Worm (Caenorhabditis elegans) whole organism, L3 larva: ENCODE measurements around the gene T25B6.4.

Experiments
- ZK546.5 ChIP-seq: sonication (generic microtip); optimal IDR thresholded peaks from 2 replicates; lab custom pipeline; 2017; ENCODE audit warnings: missing biosample characterization, missing genetic modification characterization
- ama-1 ChIP-seq: fragments of 150-350 bp; optimal IDR thresholded peaks from 2 replicates; lab custom pipeline; 2018
- ceh-16 ChIP-seq: sonication (generic microtip); optimal IDR thresholded peaks from 2 replicates; lab custom pipeline; 2017; ENCODE audit warnings: missing biosample characterization, missing genetic modification characterization
- ceh-28 ChIP-seq: fragments of 150-350 bp; optimal IDR thresholded peaks from 2 replicates; lab custom pipeline; 2014; ENCODE audit warnings: missing biosample characterization, missing genetic modification reagents, missing genetic modification characterization
- ceh-82 ChIP-seq: fragments of 150-350 bp; optimal IDR thresholded peaks from 2 replicates; lab custom pipeline; 2014; ENCODE audit warnings: missing biosample characterization, missing genetic modification characterization
- ceh-9 ChIP-seq: sonication (generic microtip); optimal IDR thresholded peaks from 2 replicates; lab custom pipeline; 2018; ENCODE audit warnings: missing biosample characterization, missing genetic modification characterization
- egl-27 ChIP-seq: sonication (generic microtip); optimal IDR thresholded peaks from 4 replicates; lab custom pipeline; 2017; ENCODE audit warnings: missing biosample characterization, missing genetic modification reagents, missing genetic modification characterization
- egl-5 ChIP-seq: fragments of 150-350 bp; optimal IDR thresholded peaks from 2 replicates; lab custom pipeline; 2017; ENCODE audit warnings: missing biosample characterization, missing genetic modification reagents, missing genetic modification characterization, inconsistent platforms
- elt-2 ChIP-seq: sonication (generic microtip); optimal IDR thresholded peaks from 2 replicates; lab custom pipeline; 2016; ENCODE audit warnings: missing genetic modification reagents, mild to moderate bottlenecking, missing genetic modification characterization, missing compliant biosample characterization
- elt-3 ChIP-seq, 3 experiments: fragments of 150-350 bp in 1 of 3; sonication (generic microtip) in 2 of 3; optimal IDR thresholded peaks; 2 replicates in 2 of 3; 4 replicates in 1 of 3; lab custom pipeline; 2014 to 2017; ENCODE audit warnings: missing biosample characterization in 3 of 3, missing genetic modification characterization in 3 of 3
- fkh-10 ChIP-seq: sonication (generic microtip); optimal IDR thresholded peaks from 2 replicates; lab custom pipeline; 2017; ENCODE audit warnings: missing biosample characterization, missing genetic modification reagents, missing genetic modification characterization
- fkh-2 ChIP-seq: fragments of 150-350 bp; optimal IDR thresholded peaks from 2 replicates; lab custom pipeline; 2014; ENCODE audit warnings: missing biosample characterization, missing genetic modification reagents, missing genetic modification characterization
- fos-1 ChIP-seq: fragments of 150-350 bp; optimal IDR thresholded peaks from 2 replicates; lab custom pipeline; 2014; ENCODE audit warnings: missing biosample characterization, missing genetic modification characterization
- hmg-11 ChIP-seq: sonication (generic microtip); optimal IDR thresholded peaks from 2 replicates; lab custom pipeline; 2016; ENCODE audit warnings: missing genetic modification characterization, missing compliant biosample characterization
- mdl-1 ChIP-seq: fragments of 150-350 bp; optimal IDR thresholded peaks from 2 replicates; lab custom pipeline; 2014; ENCODE audit warnings: missing biosample characterization, missing genetic modification characterization
- mml-1 ChIP-seq: fragments of 150-350 bp; sonication (generic microtip); optimal IDR thresholded peaks from 3 replicates; lab custom pipeline; 2014; ENCODE audit warnings: missing biosample characterization, missing genetic modification characterization
- nfya-1 ChIP-seq: sonication (generic microtip); optimal IDR thresholded peaks from 2 replicates; lab custom pipeline; 2017; ENCODE audit warnings: missing genetic modification characterization, mild to moderate bottlenecking, missing compliant biosample characterization, antibody characterized with exemption, moderate library complexity; ENCODE audit not compliant: insufficient read depth
- nhr-11 ChIP-seq: fragments of 150-350 bp; optimal IDR thresholded peaks from 2 replicates; lab custom pipeline; 2014; ENCODE audit warnings: missing biosample characterization, missing genetic modification characterization
- nhr-23 ChIP-seq: fragments of 150-350 bp; optimal IDR thresholded peaks from 2 replicates; lab custom pipeline; 2014; ENCODE audit warnings: missing biosample characterization, missing genetic modification reagents, missing genetic modification characterization
- nhr-237 ChIP-seq: fragments of 150-350 bp; optimal IDR thresholded peaks from 2 replicates; lab custom pipeline; 2014; ENCODE audit warnings: missing biosample characterization, missing genetic modification characterization
- nhr-25 ChIP-seq: sonication (generic microtip); optimal IDR thresholded peaks from 2 replicates; lab custom pipeline; 2017; ENCODE audit warnings: missing biosample characterization, missing genetic modification characterization
- nhr-43 ChIP-seq: sonication (generic microtip); optimal IDR thresholded peaks from 2 replicates; lab custom pipeline; 2016; ENCODE audit warnings: mild to moderate bottlenecking, missing genetic modification characterization, missing compliant biosample characterization; ENCODE audit not compliant: poor library complexity, severe bottlenecking
- nhr-67 ChIP-seq: fragments of 150-350 bp; optimal IDR thresholded peaks from 2 replicates; lab custom pipeline; 2014; ENCODE audit warnings: missing biosample characterization, missing genetic modification characterization
- nhr-76 ChIP-seq: fragments of 150-350 bp; sonication (generic microtip); optimal IDR thresholded peaks from 5 replicates; lab custom pipeline; 2014; ENCODE audit warnings: missing biosample characterization, missing genetic modification characterization
- pha-4 ChIP-seq: fragments of 150-350 bp; optimal IDR thresholded peaks from 2 replicates; lab custom pipeline; 2014; ENCODE audit warnings: missing biosample characterization, missing genetic modification reagents, missing genetic modification characterization
- pqm-1 ChIP-seq: fragments of 150-350 bp; optimal IDR thresholded peaks from 2 replicates; lab custom pipeline; 2017; ENCODE audit warnings: missing biosample characterization, missing genetic modification characterization, inconsistent platforms
- skn-1 ChIP-seq: fragments of 150-350 bp; optimal IDR thresholded peaks from 2 replicates; lab custom pipeline; 2014; ENCODE audit warnings: missing biosample characterization, missing genetic modification characterization
- snpc-4 ChIP-seq: fragments of 150-350 bp; optimal IDR thresholded peaks from 2 replicates; lab custom pipeline; 2014; ENCODE audit warnings: missing biosample characterization, missing genetic modification characterization
- tbx-2 ChIP-seq: sonication (generic microtip); optimal IDR thresholded peaks from 2 replicates; lab custom pipeline; 2016; ENCODE audit warnings: mild to moderate bottlenecking, missing genetic modification characterization, missing compliant biosample characterization
- unc-62 ChIP-seq: fragments of 150-350 bp; sonication (generic microtip); optimal IDR thresholded peaks from 4 replicates; lab custom pipeline; 2014; ENCODE audit warnings: missing biosample characterization, missing genetic modification reagents, missing genetic modification characterization
- zag-1 ChIP-seq: fragments of 150-350 bp; optimal IDR thresholded peaks from 2 replicates; lab custom pipeline; 2014; ENCODE audit warnings: missing biosample characterization, missing genetic modification characterization
- ztf-11 ChIP-seq: fragments of 150-350 bp; optimal IDR thresholded peaks from 2 replicates; lab custom pipeline; 2014; ENCODE audit warnings: missing biosample characterization, missing genetic modification characterization
- ztf-4 ChIP-seq: fragments of 150-350 bp; optimal IDR thresholded peaks from 2 replicates; lab custom pipeline; 2014; ENCODE audit warnings: missing biosample characterization, missing genetic modification characterization

T25B6.4 gene

ce11 chrX:9036237-9036636 is 20.7 kb downstream of the T25B6.4 start:
- TF ChIP-seq ZK546.5 (tag; lab: Kevin White, UChicago) (no peak), egl-5 (tag; lab: Kevin White, UChicago) (no peak), pha-4 (tag; lab: Kevin White, UChicago) (no peak), hmg-11 (tag; lab: Kevin White, UChicago) (no peak), elt-3 (tag; optimal IDR thresholded peaks at IDR 0.05; lab: Kevin White, UChicago) (no peak), nhr-76 (tag; lab: Kevin White, UChicago) (no peak), ceh-82 (tag; lab: Kevin White, UChicago) (no peak), elt-2 (peak; percentile 73), pqm-1 (peak; percentile 58), ztf-11 (no peak)

- TF ChIP-seq unc-62 (no peak), nhr-237 (tag; lab: Kevin White, UChicago) (no peak), tbx-2 (tag; lab: Kevin White, UChicago) (no peak), ama-1 (lab: Kevin White, UChicago) (no peak), ceh-28 (tag; lab: Kevin White, UChicago) (no peak), skn-1 (tag; lab: Kevin White, UChicago) (no peak)
These were observed 30.4 kb downstream of the T25B6.4 start, which contains the start of gene prdm-14 for ce11 chrX:9045913-9046312. prdm-14 (plus strand) TSS chrX:9046213.

ce11 chrX:9048657-9049056 is 33.1 kb downstream of the T25B6.4 start, which contains the start of gene F47E1.20:
F47E1.20 (plus strand) TSS chrX:9048957.
- no peak for TF ChIP-seq nhr-43 (tag; lab: Kevin White, UChicago)
- TF ChIP-seq unc-62 = no peak
- no peak for TF ChIP-seq tbx-2 (tag; lab: Kevin White, UChicago)
- no peak for TF ChIP-seq pha-4 (tag; lab: Kevin White, UChicago)
- TF ChIP-seq mml-1 (tag; lab: Kevin White, UChicago) = no peak
- TF ChIP-seq mdl-1 (tag; lab: Kevin White, UChicago) = no peak
- TF ChIP-seq ama-1 (lab: Kevin White, UChicago) = no peak
- no peak for TF ChIP-seq ceh-16

- TF ChIP-seq fkh-2 (no peak), zag-1 (no peak), fkh-10 (no peak), nhr-25 (tag; lab: Kevin White, UChicago) (peak; percentile 53), elt-3 (tag; optimal IDR thresholded peaks at IDR 0.05; lab: Kevin White, UChicago) (peak in 1 of 3 experiments; percentile 20), nhr-76 (tag; lab: Kevin White, UChicago) (no peak), nfya-1 (tag; lab: Kevin White, UChicago) (no peak), nhr-67 (tag; lab: Kevin White, UChicago) (no peak), nhr-23 (tag; lab: Kevin White, UChicago) (peak; percentile 39), nhr-11 (no peak)
These were observed 37.9 kb downstream of the T25B6.4 start for ce11 chrX:9053426-9053825.

- TF ChIP-seq fos-1 (tag; lab: Kevin White, UChicago) (no peak), zag-1 (no peak)
These were observed 41.8 kb downstream of the T25B6.4 start, which contains the start of gene F47E1.2 for ce11 chrX:9057352-9057751. F47E1.2 (plus strand) TSS chrX:9057652.

ce11 chrX:9062523-9062922 is 47.0 kb downstream of the T25B6.4 start, which contains the start of gene F47E1.4:
F47E1.4 (plus strand) TSS chrX:9062823.
- TF ChIP-seq ama-1 (lab: Kevin White, UChicago) (no peak), nhr-76 (tag; lab: Kevin White, UChicago) (no peak), nhr-237 (tag; lab: Kevin White, UChicago) (no peak), zag-1 (no peak), ceh-9 (tag; lab: Kevin White, UChicago) (no peak), unc-62 (no peak), egl-27 (tag; lab: Kevin White, UChicago) (no peak), nhr-67 (tag; lab: Kevin White, UChicago) (no peak), ceh-28 (tag; lab: Kevin White, UChicago) (no peak), ztf-4 (tag; lab: Kevin White, UChicago) (no peak), nhr-25 (tag; lab: Kevin White, UChicago) (no peak), elt-3 (tag; optimal IDR thresholded peaks at IDR 0.05; lab: Kevin White, UChicago) (no peak), snpc-4 (no peak)
